Worm (Caenorhabditis elegans): ENCODE measurements around the gene cca-1.

- TF ChIP-seq nhr-77 (tag; optimal IDR thresholded peaks at IDR 0.05) (no peak), fos-1 (tag; optimal IDR thresholded peaks at IDR 0.05) (no peak), snpc-4 (tag; optimal IDR thresholded peaks at IDR 0.05) (no peak)
These were observed 59.2 kb downstream of the cca-1 start, which contains the start of the genes sek-1 and R03G5.6 for ce11 chrX:7816434-7816974.
